Worm (Caenorhabditis elegans) whole organism, L4/young adult: ENCODE data around the gene Y50D7A.3.

Experiments used
- W03F9.2 ChIP-seq: fragments of 150-350 bp; optimal IDR thresholded peaks from 2 replicates; lab custom pipeline; 2014; ENCODE audit warnings: missing biosample characterization, missing genetic modification characterization
- dao-5 ChIP-seq: sonication (generic microtip); optimal IDR thresholded peaks from 2 replicates; lab custom pipeline; 2016; ENCODE audit warnings: missing genotype, missing genetic modification characterization, moderate library complexity, missing compliant biosample characterization
- him-1 ChIP-seq: sonication (generic microtip); optimal IDR thresholded peaks from 2 replicates; lab custom pipeline; 2016; ENCODE audit warnings: missing genotype, missing genetic modification reagents, missing genetic modification characterization, missing compliant biosample characterization

DNA sequence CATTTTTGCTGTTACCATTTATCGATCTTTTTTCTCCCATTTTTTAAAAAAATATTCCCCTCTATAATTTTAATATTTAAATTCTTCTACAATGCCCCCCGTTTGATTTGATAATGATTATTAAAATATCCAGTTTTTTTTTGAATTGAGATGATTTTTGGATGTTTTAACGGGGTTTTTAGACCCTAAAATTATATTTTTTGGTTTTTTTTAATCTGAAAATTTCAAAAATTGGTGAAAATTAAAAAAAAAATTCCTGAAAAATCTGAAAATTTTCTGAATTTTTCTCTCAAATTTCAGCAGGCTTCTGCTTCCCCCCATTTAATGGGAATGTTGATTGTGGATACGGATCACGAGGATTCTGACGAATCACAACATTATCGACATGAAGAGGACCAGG lies at the start of gene Y50D7A.3:
- no peak for TF ChIP-seq him-1 (tag; lab: Kevin White, UChicago)
- no peak for TF ChIP-seq W03F9.2
- TF ChIP-seq dao-5 (tag; lab: Kevin White, UChicago) = no peak
